Worm (Caenorhabditis elegans) whole organism, L1 larva: Measurements from ENCODE around the gene C05E7.3.

Experiments
- C16A3.4 ChIP-seq: fragments of 150-350 bp; optimal IDR thresholded peaks from 2 replicates; lab custom pipeline; 2014; ENCODE audit warnings: missing biosample characterization, missing genetic modification characterization
- F16B12.6 ChIP-seq: fragments of 150-350 bp; optimal IDR thresholded peaks from 2 replicates; lab custom pipeline; 2014; ENCODE audit warnings: missing biosample characterization, missing genetic modification characterization
- aly-2 ChIP-seq: fragments of 150-350 bp; optimal IDR thresholded peaks from 2 replicates; lab custom pipeline; 2014; ENCODE audit warnings: missing biosample characterization, missing genetic modification characterization
- ama-1 ChIP-seq: fragments of 150-350 bp; optimal IDR thresholded peaks from 2 replicates; lab custom pipeline; 2014
- ceh-82 ChIP-seq, 3 experiments: fragments of 150-350 bp in 1 of 3; sonication (generic microtip) in 2 of 3; optimal IDR thresholded peaks; 2 replicates each; lab custom pipeline; 2014 to 2017; ENCODE audit warnings: missing biosample characterization in 3 of 3, missing genetic modification characterization in 3 of 3
- ceh-90 ChIP-seq: sonication (generic microtip); optimal IDR thresholded peaks from 2 replicates; lab custom pipeline; 2016; ENCODE audit warnings: missing genetic modification characterization, missing compliant biosample characterization
- ces-1 ChIP-seq: fragments of 150-350 bp; optimal IDR thresholded peaks from 2 replicates; lab custom pipeline; 2014; ENCODE audit warnings: missing biosample characterization, missing genetic modification reagents, missing genetic modification characterization
- efl-3 ChIP-seq: fragments of 200-800 bp; sonication (Bioruptor generic); optimal IDR thresholded peaks from 2 replicates; lab custom pipeline; 2018; ENCODE audit warnings: mild to moderate bottlenecking, missing genetic modification characterization, missing compliant biosample characterization
- egl-13 ChIP-seq: sonication (generic microtip); optimal IDR thresholded peaks from 2 replicates; lab custom pipeline; 2016; ENCODE audit warnings: missing genotype, missing genetic modification reagents, missing genetic modification characterization, missing compliant biosample characterization
- egl-27 ChIP-seq, 2 experiments: fragments of 150-350 bp in 1 of 2; sonication (generic microtip); optimal IDR thresholded peaks; 3 replicates each; lab custom pipeline; 2017 to 2018; ENCODE audit warnings: missing biosample characterization in 2 of 2, missing genetic modification characterization in 2 of 2, missing genetic modification reagents in 2 of 2
- elt-2 ChIP-seq: sonication (generic microtip); optimal IDR thresholded peaks from 2 replicates; lab custom pipeline; 2016; ENCODE audit warnings: missing genetic modification characterization, mild to moderate bottlenecking, inconsistent platforms, missing compliant biosample characterization, missing genetic modification reagents
- elt-3 ChIP-seq, 6 experiments: fragments of 150-350 bp in 1 of 6; sonication (generic microtip); optimal IDR thresholded peaks; 2 replicates each; lab custom pipeline; 2017 to 2018; ENCODE audit warnings: missing biosample characterization in 6 of 6, missing genetic modification characterization in 6 of 6, inconsistent platforms in 1 of 6
- ets-5 ChIP-seq: fragments of 200-800 bp; sonication (Bioruptor generic); IDR thresholded peaks from 2 replicates; pipeline ENCODE4 v1.3.6; 2022; ENCODE audit warnings: missing genetic modification characterization, missing compliant biosample characterization
- fkh-4 ChIP-seq: sonication (generic microtip); optimal IDR thresholded peaks from 2 replicates; lab custom pipeline; 2016; ENCODE audit warnings: missing compliant biosample characterization, missing genetic modification characterization, borderline replicate concordance
- fkh-8 ChIP-seq: sonication (generic microtip); optimal IDR thresholded peaks from 2 replicates; lab custom pipeline; 2016; ENCODE audit warnings: mild to moderate bottlenecking, missing genetic modification characterization, missing compliant biosample characterization
- grh-1 ChIP-seq: fragments of 200-800 bp; sonication (Bioruptor generic); IDR thresholded peaks from 2 replicates; pipeline ENCODE4 v1.3.6; 2022; ENCODE audit warnings: missing genetic modification reagents, missing genetic modification characterization, missing compliant biosample characterization
- hlh-17 ChIP-seq: fragments of 200-800 bp; sonication (Bioruptor generic); optimal IDR thresholded peaks from 2 replicates; lab custom pipeline; 2018; ENCODE audit warnings: missing genetic modification characterization, mild to moderate bottlenecking, missing compliant biosample characterization, moderate library complexity, borderline replicate concordance
- isw-1 ChIP-seq: fragments of 200-800 bp; sonication (Bioruptor generic); IDR thresholded peaks from 2 replicates; pipeline ENCODE4 v1.3.6; 2022; ENCODE audit warnings: missing genetic modification characterization, missing compliant biosample characterization
- jun-1 ChIP-seq: fragments of 150-350 bp; optimal IDR thresholded peaks from 2 replicates; lab custom pipeline; 2014; ENCODE audit warnings: missing biosample characterization, missing genetic modification reagents, missing genetic modification characterization
- lin-14 ChIP-seq: fragments of 200-800 bp; sonication (Bioruptor generic); optimal IDR thresholded peaks from 2 replicates; lab custom pipeline; 2018; ENCODE audit warnings: mild to moderate bottlenecking, missing genetic modification characterization, moderate library complexity, missing compliant biosample characterization
- lin-15B ChIP-seq: fragments of 150-350 bp; sonication (generic microtip); optimal IDR thresholded peaks from 3 replicates; lab custom pipeline; 2014; ENCODE audit warnings: missing biosample characterization, missing genetic modification characterization
- lin-35 ChIP-seq, 2 experiments: fragments of 150-350 bp; optimal IDR thresholded peaks; 2 replicates each; lab custom pipeline; 2014; ENCODE audit warnings: missing biosample characterization in 2 of 2, missing genetic modification characterization in 2 of 2, missing genetic modification reagents in 2 of 2
- lin-39 ChIP-seq: fragments of 150-350 bp; optimal IDR thresholded peaks from 2 replicates; lab custom pipeline; 2014; ENCODE audit warnings: missing biosample characterization, missing genetic modification reagents, missing genetic modification characterization
- lir-3 ChIP-seq: sonication (generic microtip); optimal IDR thresholded peaks from 2 replicates; lab custom pipeline; 2016; ENCODE audit warnings: mild to moderate bottlenecking, missing genetic modification characterization, moderate library complexity, missing compliant biosample characterization; ENCODE audit not compliant: poor library complexity
- lsy-2 ChIP-seq, 2 experiments: fragments of 150-350 bp; optimal IDR thresholded peaks; 2 replicates each; lab custom pipeline; 2014; ENCODE audit warnings: missing biosample characterization in 2 of 2, missing genetic modification characterization in 2 of 2
- mab-9 ChIP-seq: fragments of 200-800 bp; sonication (Bioruptor generic); IDR thresholded peaks from 2 replicates; pipeline ENCODE4 v1.3.6; 2022; ENCODE audit warnings: missing genetic modification reagents, missing genetic modification characterization, missing compliant biosample characterization
- mdl-1 ChIP-seq, 2 experiments: fragments of 150-350 bp; optimal IDR thresholded peaks; 2 replicates each; lab custom pipeline; 2014 to 2017; ENCODE audit warnings: missing biosample characterization in 2 of 2, missing genetic modification characterization in 2 of 2, inconsistent platforms in 1 of 2
- mef-2 ChIP-seq: fragments of 150-350 bp; optimal IDR thresholded peaks from 2 replicates; lab custom pipeline; 2014; ENCODE audit warnings: missing biosample characterization, missing genetic modification characterization
- mep-1 ChIP-seq: fragments of 150-350 bp; optimal IDR thresholded peaks from 2 replicates; lab custom pipeline; 2014; ENCODE audit warnings: missing biosample characterization, missing genetic modification characterization
- nhr-11 ChIP-seq: fragments of 150-350 bp; optimal IDR thresholded peaks from 2 replicates; lab custom pipeline; 2014; ENCODE audit warnings: missing biosample characterization, missing genetic modification characterization
- nhr-19 ChIP-seq: fragments of 200-800 bp; sonication (Bioruptor generic); conservative IDR thresholded peaks from 2 replicates; pipeline ENCODE4 v1.3.6; 2022; ENCODE audit warnings: missing genetic modification characterization, missing compliant biosample characterization
- nhr-28 ChIP-seq: fragments of 150-350 bp; optimal IDR thresholded peaks from 2 replicates; lab custom pipeline; 2014; ENCODE audit warnings: missing biosample characterization, missing genetic modification characterization
- nhr-47 ChIP-seq: sonication (generic microtip); optimal IDR thresholded peaks from 2 replicates; lab custom pipeline; 2016; ENCODE audit warnings: mild to moderate bottlenecking, missing genetic modification characterization, moderate library complexity, missing compliant biosample characterization
- nhr-71 ChIP-seq: sonication (generic microtip); optimal IDR thresholded peaks from 2 replicates; lab custom pipeline; 2016; ENCODE audit warnings: mild to moderate bottlenecking, missing genetic modification characterization, moderate library complexity, missing compliant biosample characterization
- nhr-84 ChIP-seq: sonication (generic microtip); optimal IDR thresholded peaks from 2 replicates; lab custom pipeline; 2017; ENCODE audit warnings: missing biosample characterization, missing genetic modification characterization
- nhr-85 ChIP-seq: sonication (generic microtip); peaks from one replicate; lab custom pipeline; 2016; ENCODE audit warnings: missing genetic modification characterization, inconsistent platforms, missing compliant biosample characterization
- skn-1 ChIP-seq: fragments of 150-350 bp; optimal IDR thresholded peaks from 2 replicates; lab custom pipeline; 2014; ENCODE audit warnings: missing biosample characterization, missing genetic modification characterization
- snu-23 ChIP-seq: sonication (generic microtip); optimal IDR thresholded peaks from 2 replicates; lab custom pipeline; 2016; ENCODE audit warnings: missing genetic modification characterization, missing compliant biosample characterization
- sox-4 ChIP-seq: sonication (generic microtip); optimal IDR thresholded peaks from 2 replicates; lab custom pipeline; 2016; ENCODE audit warnings: missing genetic modification characterization, missing compliant biosample characterization
- swsn-7 ChIP-seq: sonication (generic microtip); optimal IDR thresholded peaks from 2 replicates; lab custom pipeline; 2016; ENCODE audit warnings: missing genetic modification characterization, missing compliant biosample characterization
- tbx-2 ChIP-seq: sonication (generic microtip); optimal IDR thresholded peaks from 2 replicates; lab custom pipeline; 2016; ENCODE audit warnings: missing genetic modification characterization, missing compliant biosample characterization
- tlp-1 ChIP-seq: fragments of 150-350 bp; optimal IDR thresholded peaks from 2 replicates; lab custom pipeline; 2014; ENCODE audit warnings: missing biosample characterization, missing genetic modification characterization
- unc-130 ChIP-seq: fragments of 150-350 bp; optimal IDR thresholded peaks from 2 replicates; lab custom pipeline; 2017; ENCODE audit warnings: missing biosample characterization, missing genetic modification characterization, inconsistent platforms
- unc-30 ChIP-seq: sonication (generic microtip); optimal IDR thresholded peaks from 2 replicates; lab custom pipeline; 2017; ENCODE audit warnings: missing biosample characterization, missing genetic modification characterization
- unc-86 ChIP-seq: sonication (generic microtip); optimal IDR thresholded peaks from 2 replicates; lab custom pipeline; 2016; ENCODE audit warnings: missing genetic modification characterization, missing compliant biosample characterization
- vab-15 ChIP-seq: sonication (generic microtip); optimal IDR thresholded peaks from 2 replicates; lab custom pipeline; 2017; ENCODE audit warnings: missing genotype, mild to moderate bottlenecking, missing genetic modification characterization, missing compliant biosample characterization
- xbp-1 ChIP-seq: sonication (generic microtip); optimal IDR thresholded peaks from 2 replicates; lab custom pipeline; 2016; ENCODE audit warnings: missing genetic modification characterization, missing compliant biosample characterization
- zip-4 ChIP-seq: fragments of 200-800 bp; sonication (Bioruptor generic); optimal IDR thresholded peaks from 2 replicates; lab custom pipeline; 2018; ENCODE audit warnings: mild to moderate bottlenecking, missing genetic modification characterization, moderate library complexity, missing compliant biosample characterization
- ztf-11 ChIP-seq, 2 experiments: sonication (generic microtip); optimal IDR thresholded peaks; 2 replicates each; lab custom pipeline; 2016 to 2017; ENCODE audit warnings: missing genetic modification characterization in 2 of 2, missing biosample characterization in 1 of 2, missing compliant biosample characterization in 1 of 2

The C05E7.3 gene

DNA sequence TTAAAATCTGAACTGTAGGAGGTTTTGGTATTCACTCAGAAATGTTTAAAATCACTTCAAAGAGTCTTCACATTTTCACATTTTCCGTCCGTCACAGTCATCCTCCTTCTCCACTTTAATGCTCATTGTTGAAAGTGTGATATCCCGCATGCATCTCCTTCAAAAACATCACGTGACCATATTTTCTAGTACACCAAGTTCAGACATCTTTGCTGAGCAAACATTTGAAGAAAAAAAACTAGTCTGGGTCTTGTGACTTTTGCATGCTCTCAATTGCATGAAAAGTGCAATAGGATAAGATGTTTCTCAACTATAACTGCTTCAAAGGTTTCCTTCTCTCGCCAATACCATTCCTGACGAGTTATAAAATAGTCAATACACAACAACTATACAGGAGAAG, 32.2 kb downstream of the C05E7.3 start (continued):
- TF ChIP-seq grh-1 (GFP tag; lab: Robert Waterston, UW) (no peak), sox-4 (tag; lab: Kevin White, UChicago) (peak; percentile 13), ceh-90 (no peak), lin-15B (tag; lab: Kevin White, UChicago) (no peak), egl-27 (tag; optimal IDR thresholded peaks at IDR 0.05; lab: Kevin White, UChicago) (no peak), skn-1 (tag; lab: Kevin White, UChicago) (no peak), lin-35 (GFP tag; optimal IDR thresholded peaks at IDR 0.05; lab: Kevin White, UChicago) (no peak), ama-1 (lab: Kevin White, UChicago) (no peak), ceh-82 (tag; optimal IDR thresholded peaks at IDR 0.05; lab: Kevin White, UChicago) (no peak), ets-5 (GFP tag; lab: Robert Waterston, UW) (no peak), nhr-19 (GFP tag; lab: Robert Waterston, UW) (peak; percentile 45), nhr-71 (peak; percentile 72), lin-39 (tag; lab: Kevin White, UChicago) (no peak), elt-2 (tag; lab: Kevin White, UChicago) (no peak), unc-86 (tag; lab: Kevin White, UChicago) (no peak), elt-3 (tag; optimal IDR thresholded peaks at IDR 0.05; lab: Kevin White, UChicago) (no peak), xbp-1 (tag; lab: Kevin White, UChicago) (no peak), lin-14 (peak; percentile 64), C16A3.4 (no peak), tbx-2 (no peak), mep-1 (no peak), isw-1 (GFP tag; lab: Robert Waterston, UW) (no peak), nhr-47 (peak; percentile 64), swsn-7 (tag; lab: Kevin White, UChicago) (peak; percentile 10), ces-1 (GFP tag; lab: Kevin White, UChicago) (no peak), vab-15 (tag; lab: Kevin White, UChicago) (no peak), nhr-85 (no peak), snu-23 (GFP tag; lab: Kevin White, UChicago) (peak; percentile 22), egl-13 (tag; lab: Kevin White, UChicago) (peak; percentile 59), nhr-11 (tag; lab: Kevin White, UChicago) (no peak), tlp-1 (tag; lab: Kevin White, UChicago) (no peak), fkh-4 (no peak), unc-130 (tag; lab: Kevin White, UChicago) (no peak), ztf-11 (tag; optimal IDR thresholded peaks at IDR 0.05; lab: Kevin White, UChicago) (no peak), jun-1 (tag; lab: Kevin White, UChicago) (no peak), mab-9 (GFP tag; lab: Robert Waterston, UW) (no peak), mef-2 (tag; lab: Kevin White, UChicago) (no peak), zip-4 (no peak), F16B12.6 (tag; lab: Kevin White, UChicago) (no peak), fkh-8 (tag; lab: Kevin White, UChicago) (peak; percentile 54), nhr-28 (tag; lab: Kevin White, UChicago) (no peak), nhr-84 (no peak), unc-30 (tag; lab: Kevin White, UChicago) (no peak), lir-3 (tag; lab: Kevin White, UChicago) (peak; percentile 44), lsy-2 (tag; optimal IDR thresholded peaks at IDR 0.05; lab: Kevin White, UChicago) (peak in 1 of 2 experiments; percentile 50), mdl-1 (tag; optimal IDR thresholded peaks at IDR 0.05; lab: Kevin White, UChicago) (peak in 1 of 2 experiments; percentile 57), hlh-17 (GFP tag; lab: Kevin White, UChicago) (no peak), aly-2 (tag; lab: Kevin White, UChicago) (no peak), efl-3 (GFP tag; lab: Kevin White, UChicago) (no peak)
